Worm (Caenorhabditis elegans): ENCODE measurements around the gene mrps-25.

DNA sequence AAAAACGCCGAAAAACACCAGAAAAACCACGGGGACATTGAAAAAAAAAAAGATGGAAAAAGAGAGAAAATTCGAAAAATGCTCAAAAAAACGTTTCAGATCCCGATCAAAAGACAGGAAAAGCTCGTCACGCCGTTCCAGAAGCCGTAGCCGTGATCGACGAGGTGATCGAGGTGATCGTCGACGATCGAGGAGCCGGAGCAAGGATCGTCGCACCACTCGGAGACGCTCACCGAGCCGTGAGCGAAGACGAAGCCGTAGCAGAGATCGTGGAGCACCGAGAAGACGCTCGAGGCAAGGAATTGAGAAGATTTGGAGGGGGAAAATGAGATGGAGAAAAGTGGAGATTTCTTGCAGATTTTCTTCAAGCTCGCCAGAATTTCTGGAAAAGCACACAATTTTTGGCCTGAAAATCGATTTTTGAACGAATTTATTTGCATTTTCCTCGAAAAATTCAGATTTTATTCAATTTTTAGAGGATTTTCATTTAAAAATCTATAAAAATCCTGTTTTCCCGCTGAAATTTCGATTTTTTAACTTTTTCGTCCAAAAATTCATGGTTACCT lies 43.4 kb upstream of the mrps-25 start:
- TF ChIP-seq isw-1 (GFP tag; IDR thresholded peaks at IDR 0.05) (no peak), lsy-2 (tag; optimal IDR thresholded peaks at IDR 0.05) (no peak), nhr-84 (tag; optimal IDR thresholded peaks at IDR 0.05) (no peak), ama-1 (optimal IDR thresholded peaks at IDR 0.05) (no peak), rnt-1 (tag; optimal IDR thresholded peaks at IDR 0.05) (no peak), fkh-10 (GFP tag; optimal IDR thresholded peaks at IDR 0.05) (no peak), nhr-11 (tag; optimal IDR thresholded peaks at IDR 0.05) (no peak), lin-15B (tag; optimal IDR thresholded peaks at IDR 0.05) (no peak), egl-27 (tag; optimal IDR thresholded peaks at IDR 0.05) (no peak), ces-1 (GFP tag; optimal IDR thresholded peaks at IDR 0.05) (no peak), ceh-82 (tag; optimal IDR thresholded peaks at IDR 0.05) (no peak), nhr-71 (tag; optimal IDR thresholded peaks at IDR 0.05) (no peak)
